Fruit fly (Drosophila melanogaster): ENCODE data around the gene alphaCOP.

- no peak for TF ChIP-seq CG1620 (GFP tag; optimal IDR thresholded peaks at IDR 0.05)
- no peak for TF ChIP-seq Mnt (GFP tag; optimal IDR thresholded peaks at IDR 0.05)
- TF ChIP-seq CG12768 (GFP tag; optimal IDR thresholded peaks at IDR 0.05): no peak
- no peak for TF ChIP-seq cnc (optimal IDR thresholded peaks at IDR 0.05)
- no peak for TF ChIP-seq CG7045 (GFP tag; optimal IDR thresholded peaks at IDR 0.05)
Observed at dm6 chr3L:1688569-1688968, 43.6 kb upstream of the alphaCOP start.
